Fruit fly (Drosophila melanogaster) whole organism, embryonic: Measurements from ENCODE around the gene CG15337.

Experiments used
- ATbp ChIP-seq: fragments of 200-800 bp; sonication (Bioruptor generic); optimal IDR thresholded peaks from 2 replicates; lab custom pipeline; 2017; ENCODE audit warnings: missing biosample characterization, mild to moderate bottlenecking, missing genetic modification characterization, missing genetic modification reagents
- Awh ChIP-seq: fragments of 200-800 bp; sonication (Bioruptor generic); IDR thresholded peaks from 2 replicates; pipeline ENCODE4, ENCODE4 v1.3.6; 2022; ENCODE audit warnings: missing biosample characterization, missing genetic modification characterization
- B-H1 ChIP-seq: fragments of 200-800 bp; sonication (Bioruptor generic); IDR thresholded peaks from 3 replicates; pipeline ENCODE4 v1.3.6; 2022; ENCODE audit warnings: missing biosample characterization, missing genetic modification characterization
- CG10209 ChIP-seq: fragments of 200-800 bp; sonication (Bioruptor generic); optimal IDR thresholded peaks from 3 replicates; lab custom pipeline; 2017; ENCODE audit warnings: missing biosample characterization, mild to moderate bottlenecking, missing genetic modification characterization, missing genetic modification reagents
- CG10959 ChIP-seq: fragments of 200-800 bp; sonication (Bioruptor generic); IDR thresholded peaks from 2 replicates; pipeline ENCODE4 v1.3.6; 2022; ENCODE audit warnings: missing biosample characterization, missing genetic modification characterization
- CG12155 ChIP-seq: fragments of 200-800 bp; sonication (Bioruptor generic); optimal IDR thresholded peaks from 3 replicates; lab custom pipeline; 2016; ENCODE audit warnings: missing biosample characterization, missing genetic modification characterization
- CG12391 ChIP-seq: fragments of 200-800 bp; sonication (Bioruptor generic); optimal IDR thresholded peaks from 3 replicates; lab custom pipeline; 2018; ENCODE audit warnings: missing biosample characterization, mild to moderate bottlenecking, missing genetic modification characterization, moderate library complexity
- CG12942 ChIP-seq: fragments of 200-800 bp; sonication (Bioruptor generic); optimal IDR thresholded peaks from 3 replicates; lab custom pipeline; 2016; ENCODE audit warnings: missing biosample characterization, missing genetic modification characterization
- CG13624 ChIP-seq: fragments of 200-800 bp; sonication (Bioruptor generic); optimal IDR thresholded peaks from 2 replicates; lab custom pipeline; 2016; ENCODE audit warnings: missing biosample characterization, missing genetic modification characterization
- CG16863 ChIP-seq: fragments of 200-800 bp; sonication (Bioruptor generic); optimal IDR thresholded peaks from 3 replicates; lab custom pipeline; 2016; ENCODE audit warnings: missing biosample characterization, missing genetic modification characterization
- CG17359 ChIP-seq: fragments of 200-800 bp; sonication (Bioruptor generic); optimal IDR thresholded peaks from 3 replicates; lab custom pipeline; 2018; ENCODE audit warnings: missing biosample characterization, mild to moderate bottlenecking, missing genetic modification characterization, moderate library complexity
- CG17361 ChIP-seq: fragments of 200-800 bp; sonication (Bioruptor generic); IDR thresholded peaks from 3 replicates; pipeline ENCODE4 v1.3.6; 2022; ENCODE audit warnings: missing biosample characterization, missing genetic modification characterization
- CG17612 ChIP-seq: fragments of 200-800 bp; sonication (Bioruptor generic); IDR thresholded peaks from 2 replicates; pipeline ENCODE4 v1.3.6; 2022; ENCODE audit warnings: missing biosample characterization, missing genetic modification characterization
- CG2712 ChIP-seq: fragments of 200-800 bp; optimal IDR thresholded peaks from 3 replicates; lab custom pipeline; 2019; ENCODE audit warnings: missing biosample characterization, mild to moderate bottlenecking, missing genetic modification characterization, moderate library complexity
- CG31224 ChIP-seq: fragments of 200-800 bp; sonication (Bioruptor generic); IDR thresholded peaks from 2 replicates; pipeline ENCODE4 v1.3.6; 2022; ENCODE audit warnings: missing biosample characterization, missing genetic modification characterization
- CG3726 ChIP-seq: fragments of 200-800 bp; sonication (Bioruptor generic); IDR thresholded peaks from 3 replicates; pipeline ENCODE4, ENCODE4 v1.3.6; 2022; ENCODE audit warnings: missing biosample characterization, missing genetic modification characterization
- CG6813 ChIP-seq: fragments of 200-800 bp; sonication (Bioruptor generic); optimal IDR thresholded peaks from 2 replicates; lab custom pipeline; 2017; ENCODE audit warnings: missing biosample characterization, missing genetic modification characterization, mild to moderate bottlenecking, moderate library complexity, missing genetic modification reagents
- CG8478 ChIP-seq: fragments of >200 bp; optimal IDR thresholded peaks from 2 replicates; lab custom pipeline; 2018
- Doc2 ChIP-seq: fragments of 200-800 bp; sonication (Bioruptor generic); IDR thresholded peaks from 2 replicates; pipeline ENCODE4 v1.3.6; 2022; ENCODE audit warnings: missing biosample characterization, missing genetic modification characterization
- Ets97D ChIP-seq: fragments of 200-800 bp; sonication (Bioruptor generic); optimal IDR thresholded peaks from 3 replicates; lab custom pipeline; 2016; ENCODE audit warnings: missing biosample characterization, missing genetic modification characterization
- Fer1 ChIP-seq: fragments of 200-800 bp; sonication (Bioruptor generic); optimal IDR thresholded peaks from 2 replicates; lab custom pipeline; 2017; ENCODE audit warnings: missing biosample characterization, mild to moderate bottlenecking, missing genetic modification characterization
- HLH4C ChIP-seq: fragments of 200-800 bp; sonication (Bioruptor generic); IDR thresholded peaks from 3 replicates; pipeline ENCODE4 v1.3.6; 2022; ENCODE audit warnings: missing biosample characterization, missing genetic modification characterization; ENCODE audit not compliant: partially characterized antibody
- HLHmδ ChIP-seq: fragments of 200-800 bp; sonication (Bioruptor generic); optimal IDR thresholded peaks from 2 replicates; lab custom pipeline; 2018; ENCODE audit warnings: missing biosample characterization, mild to moderate bottlenecking, missing genetic modification characterization, moderate library complexity
- Hand ChIP-seq: fragments of 200-800 bp; sonication (Bioruptor generic); optimal IDR thresholded peaks from 2 replicates; lab custom pipeline; 2017; ENCODE audit warnings: mild to moderate bottlenecking, missing biosample characterization, missing genetic modification reagents, missing genetic modification characterization
- Hmx ChIP-seq: fragments of 200-800 bp; sonication (Bioruptor generic); optimal IDR thresholded peaks from 2 replicates; lab custom pipeline; 2016; ENCODE audit warnings: missing biosample characterization, missing genetic modification characterization
- Jarid2 ChIP-seq: fragments of 200-800 bp; sonication (Bioruptor generic); optimal IDR thresholded peaks from 3 replicates; lab custom pipeline; 2017; ENCODE audit warnings: mild to moderate bottlenecking, missing biosample characterization, missing genetic modification reagents, missing genetic modification characterization
- Lhr ChIP-seq: fragments of 200-800 bp; sonication (Bioruptor generic); optimal IDR thresholded peaks from 3 replicates; lab custom pipeline; 2017; ENCODE audit warnings: mild to moderate bottlenecking, missing biosample characterization, missing genetic modification reagents, missing genetic modification characterization
- MTF-1 ChIP-seq: fragments of 200-800 bp; sonication (Bioruptor generic); optimal IDR thresholded peaks from 2 replicates; lab custom pipeline; 2018; ENCODE audit warnings: missing biosample characterization, mild to moderate bottlenecking, missing genetic modification characterization, borderline replicate concordance
- NC2α ChIP-seq: fragments of 200-800 bp; sonication (Bioruptor generic); optimal IDR thresholded peaks from 2 replicates; lab custom pipeline; 2016; ENCODE audit warnings: missing biosample characterization, missing genetic modification characterization
- NfI ChIP-seq: fragments of 200-800 bp; sonication (Bioruptor generic); optimal IDR thresholded peaks from 3 replicates; lab custom pipeline; 2018; ENCODE audit warnings: missing biosample characterization, mild to moderate bottlenecking, missing genetic modification characterization, moderate library complexity
- Pdp1 ChIP-seq, 2 experiments: fragments of 200-800 bp; sonication (Bioruptor generic); optimal IDR thresholded peaks; 3 replicates each; lab custom pipeline; 2016; ENCODE audit warnings: missing biosample characterization in 2 of 2, missing genetic modification characterization in 2 of 2, mild to moderate bottlenecking in 1 of 2, moderate library complexity in 1 of 2
- Spps ChIP-seq: fragments of 200-800 bp; sonication (Bioruptor generic); optimal IDR thresholded peaks from 2 replicates; lab custom pipeline; 2018; ENCODE audit warnings: missing biosample characterization, mild to moderate bottlenecking, missing genetic modification characterization
- Sry-δ ChIP-seq: fragments of 200-800 bp; sonication (Bioruptor generic); optimal IDR thresholded peaks from 2 replicates; lab custom pipeline; 2016; ENCODE audit warnings: missing biosample characterization, missing genetic modification characterization
- Xrp1 ChIP-seq: fragments of 200-800 bp; sonication (Bioruptor generic); IDR thresholded peaks from 2 replicates; pipeline ENCODE4 v1.3.6; 2022; ENCODE audit warnings: missing biosample characterization, missing genetic modification characterization
- ase ChIP-seq: fragments of 200-800 bp; sonication (Bioruptor generic); IDR thresholded peaks from 3 replicates; pipeline ENCODE4 v1.3.6; 2022; ENCODE audit warnings: missing biosample characterization, missing genetic modification characterization
- ash1 ChIP-seq: fragments of 200-800 bp; sonication (Bioruptor generic); optimal IDR thresholded peaks from 2 replicates; lab custom pipeline; 2018; ENCODE audit warnings: missing biosample characterization, mild to moderate bottlenecking, missing genetic modification characterization
- croc ChIP-seq: fragments of 200-800 bp; sonication (Bioruptor generic); conservative IDR thresholded peaks from 3 replicates; pipeline ENCODE4 v1.3.6; 2022; ENCODE audit warnings: missing biosample characterization, missing genetic modification characterization
- dmrt99B ChIP-seq: fragments of 200-800 bp; sonication (Bioruptor generic); optimal IDR thresholded peaks from 2 replicates; lab custom pipeline; 2018; ENCODE audit warnings: missing biosample characterization, mild to moderate bottlenecking, missing genetic modification characterization, moderate library complexity
- fru ChIP-seq: fragments of >200 bp; optimal IDR thresholded peaks from 2 replicates; lab custom pipeline; 2017
- grn ChIP-seq: fragments of 200-800 bp; sonication (Bioruptor generic); optimal IDR thresholded peaks from 3 replicates; lab custom pipeline; 2017; ENCODE audit warnings: missing biosample characterization, missing genetic modification characterization
- her ChIP-seq: fragments of 200-800 bp; sonication (Bioruptor generic); optimal IDR thresholded peaks from 2 replicates; lab custom pipeline; 2016; ENCODE audit warnings: missing biosample characterization, missing genetic modification characterization
- p53 ChIP-seq: fragments of 200-800 bp; sonication (Bioruptor generic); optimal IDR thresholded peaks from 2 replicates; lab custom pipeline; 2016; ENCODE audit warnings: missing biosample characterization, missing genetic modification characterization
- pum ChIP-seq: fragments of 200-800 bp; sonication (Bioruptor generic); optimal IDR thresholded peaks from 2 replicates; lab custom pipeline; 2016; ENCODE audit warnings: missing biosample characterization, missing genetic modification characterization
- ranshi ChIP-seq: fragments of 200-800 bp; sonication (Bioruptor generic); IDR thresholded peaks from 2 replicates; pipeline ENCODE4 v1.3.6; 2022; ENCODE audit warnings: missing biosample characterization, missing genetic modification characterization
- sc ChIP-seq, 3 experiments: fragments of >200 bp in 2 of 3; fragments of 200-800 bp in 1 of 3; sonication (Bioruptor generic) in 1 of 3; optimal IDR thresholded peaks; 2 replicates in 2 of 3; 3 replicates in 1 of 3; lab custom pipeline; 2017; ENCODE audit warnings: mild to moderate bottlenecking in 1 of 3, missing biosample characterization in 1 of 3, missing genetic modification characterization in 1 of 3, missing genetic modification reagents in 1 of 3
- stc ChIP-seq: fragments of 200-800 bp; sonication (Bioruptor generic); IDR thresholded peaks from 2 replicates; pipeline ENCODE4 v1.3.6; 2022; ENCODE audit warnings: missing biosample characterization, missing genetic modification characterization
- tin ChIP-seq: fragments of 200-800 bp; sonication (Bioruptor generic); optimal IDR thresholded peaks from 3 replicates; lab custom pipeline; 2016; ENCODE audit warnings: missing biosample characterization, missing genetic modification characterization
- tup ChIP-seq: fragments of 200-800 bp; sonication (Bioruptor generic); optimal IDR thresholded peaks from 2 replicates; lab custom pipeline; 2016; ENCODE audit warnings: missing biosample characterization, mild to moderate bottlenecking, missing genetic modification characterization, moderate library complexity
- wor ChIP-seq: fragments of 200-800 bp; sonication (Bioruptor generic); IDR thresholded peaks from 2 replicates; pipeline ENCODE4 v1.3.6; 2022; ENCODE audit warnings: missing biosample characterization, missing genetic modification characterization
- z ChIP-seq: fragments of 200-800 bp; sonication (Bioruptor generic); IDR thresholded peaks from 3 replicates; pipeline ENCODE4 v1.3.6; 2022; ENCODE audit warnings: missing biosample characterization, missing genetic modification characterization
- zen ChIP-seq: fragments of 200-800 bp; sonication (Bioruptor generic); optimal IDR thresholded peaks from 3 replicates; lab custom pipeline; 2018; ENCODE audit warnings: missing biosample characterization, mild to moderate bottlenecking, missing genetic modification characterization, moderate library complexity

Gene CG15337

dm6 chrX:8143537-8143936 lies 16.3 kb upstream of the CG15337 start, which contains the start of gene CG17982 (continued):
- TF ChIP-seq MTF-1 (GFP tag; lab: Kevin White, UChicago) (peak; percentile 63), CG8478 (no peak), ash1 (GFP tag; lab: Kevin White, UChicago) (peak; percentile 40), Pdp1 (GFP tag; optimal IDR thresholded peaks at IDR 0.05; lab: Kevin White, UChicago) (peak; percentile 77 to 84), tup (GFP tag; lab: Kevin White, UChicago) (peak; percentile 68), Fer1 (GFP tag; lab: Kevin White, UChicago) (peak; percentile 88), her (GFP tag; lab: Kevin White, UChicago) (peak; percentile 88), sc (optimal IDR thresholded peaks at IDR 0.05; lab: Kevin White, UChicago) (no peak), sc (GFP tag; optimal IDR thresholded peaks at IDR 0.05; lab: Kevin White, UChicago) (peak; percentile 18), croc (GFP tag; lab: Robert Waterston, UW) (peak; percentile 53), CG13624 (GFP tag; lab: Kevin White, UChicago) (peak; percentile 89), Xrp1 (peak; percentile 85), CG10959 (GFP tag; lab: Robert Waterston, UW) (peak; percentile 81), Hand (peak; percentile 59), NfI (peak; percentile 88), CG17359 (tag; lab: Kevin White, UChicago) (peak; percentile 92), Hmx (peak; percentile 53), grn (no peak), Doc2 (GFP tag; lab: Robert Waterston, UW) (no peak), Sry-δ (GFP tag; lab: Kevin White, UChicago) (peak; percentile 48), stc (GFP tag; lab: Robert Waterston, UW) (peak; percentile 74), B-H1 (GFP tag; lab: Robert Waterston, UW) (peak; percentile 67; the same call in 2 of the 3 replicates), HLH4C (GFP tag; lab: Robert Waterston, UW) (no peak), CG17361 (GFP tag; lab: Robert Waterston, UW) (peak; percentile 82), tin (GFP tag; lab: Kevin White, UChicago) (peak; percentile 84), Spps (tag; lab: Kevin White, UChicago) (peak; percentile 63), CG12391 (tag; lab: Kevin White, UChicago) (peak; percentile 90), CG3726 (GFP tag; lab: Robert Waterston, UW) (peak; percentile 68; the same call in 1 of the 3 replicates), CG10209 (GFP tag; lab: Kevin White, UChicago) (peak; percentile 74), CG17612 (GFP tag; lab: Robert Waterston, UW) (peak; percentile 68), Lhr (GFP tag; lab: Kevin White, UChicago) (peak; percentile 29), CG31224 (GFP tag; lab: Robert Waterston, UW) (peak; percentile 65), CG12155 (GFP tag; lab: Kevin White, UChicago) (peak; percentile 80), p53 (GFP tag; lab: Kevin White, UChicago) (peak; percentile 72), Awh (GFP tag; lab: Robert Waterston, UW) (peak; percentile 53; the same call in 1 of the 2 replicates), CG16863 (GFP tag; lab: Kevin White, UChicago) (peak; percentile 80), ranshi (peak; percentile 82), wor (peak; percentile 46), CG2712 (tag; lab: Kevin White, UChicago) (peak; percentile 87), NC2α (GFP tag; lab: Kevin White, UChicago) (peak; percentile 72), fru (lab: Kevin White, UChicago) (no peak), zen (tag; lab: Kevin White, UChicago) (peak; percentile 65), Jarid2 (GFP tag; lab: Kevin White, UChicago) (no peak), HLHmδ (GFP tag; lab: Kevin White, UChicago) (no peak), ATbp (GFP tag; lab: Kevin White, UChicago) (peak; percentile 79), ase (GFP tag; lab: Robert Waterston, UW) (peak; percentile 68; the same call in 2 of the 3 replicates), z (GFP tag; lab: Robert Waterston, UW) (no peak), pum (peak; percentile 81), CG6813 (GFP tag; lab: Kevin White, UChicago) (peak; percentile 75), dmrt99B (peak; percentile 84), Ets97D (peak; percentile 81), CG12942 (peak; percentile 80)
